Fruit fly (Drosophila melanogaster): Measurements from ENCODE around the gene mnb.

- TF ChIP-seq usp (GFP tag; optimal IDR thresholded peaks at IDR 0.05) (no peak), Hr78 (GFP tag; optimal IDR thresholded peaks at IDR 0.05) (no peak), HLH106 (tag; optimal IDR thresholded peaks at IDR 0.05) (no peak), Jra (GFP tag; optimal IDR thresholded peaks at IDR 0.05) (no peak), Abd-B (GFP tag; optimal IDR thresholded peaks at IDR 0.05) (no peak), Mio (GFP tag; optimal IDR thresholded peaks at IDR 0.05) (no peak), Sp1 (GFP tag; optimal IDR thresholded peaks at IDR 0.05) (no peak), rgr (GFP tag; optimal IDR thresholded peaks at IDR 0.05) (no peak)
Measured at dm6 chrX:17907184-17908006, 20.4 kb upstream of the mnb start, which contains the start of the genes CG7772 and Vps4.
